Fruit fly (Drosophila melanogaster) whole organism, wandering third instar larva: ENCODE results near the gene RpL37A.

Experiments used
- Abd-B ChIP-seq: fragments of >200 bp; optimal IDR thresholded peaks from 2 replicates; lab custom pipeline; 2017; ENCODE audit warnings: missing biosample characterization, missing genetic modification characterization
- CG32264 ChIP-seq: fragments of 200-800 bp; sonication (Bioruptor generic); optimal IDR thresholded peaks from 2 replicates; lab custom pipeline; 2016; ENCODE audit warnings: missing biosample characterization, missing genetic modification characterization
- CG9705 ChIP-seq: fragments of 200-800 bp; sonication (Bioruptor generic); optimal IDR thresholded peaks from 2 replicates; lab custom pipeline; 2018; ENCODE audit warnings: missing biosample characterization, mild to moderate bottlenecking, missing genetic modification characterization
- CrebA ChIP-seq: fragments of 200-800 bp; sonication (Bioruptor generic); optimal IDR thresholded peaks from 2 replicates; lab custom pipeline; 2016; ENCODE audit warnings: missing biosample characterization, mild to moderate bottlenecking, missing genetic modification characterization, borderline replicate concordance
- Dfd ChIP-seq: fragments of >200 bp; optimal IDR thresholded peaks from 2 replicates; lab custom pipeline; 2017; ENCODE audit warnings: missing biosample characterization, missing genetic modification characterization
- Dif ChIP-seq: fragments of 200-275, 200-300 bp; sonication (Bioruptor generic); optimal IDR thresholded peaks from 2 replicates; lab custom pipeline; 2018; ENCODE audit warnings: missing biosample characterization, missing genetic modification characterization; ENCODE audit not compliant: partially characterized antibody
- GATAd ChIP-seq: sonication (Bioruptor generic); optimal IDR thresholded peaks from 2 replicates; lab custom pipeline; 2016; ENCODE audit warnings: missing biosample characterization, missing genetic modification characterization
- HLH106 ChIP-seq: fragments of 200-800 bp; optimal IDR thresholded peaks from 3 replicates; lab custom pipeline; 2019; ENCODE audit warnings: missing biosample characterization, mild to moderate bottlenecking, missing genetic modification characterization, moderate library complexity
- Hnf4 ChIP-seq: fragments of 200-800 bp; sonication (Bioruptor generic); optimal IDR thresholded peaks from 2 replicates; lab custom pipeline; 2016; ENCODE audit warnings: missing biosample characterization, mild to moderate bottlenecking, missing genetic modification characterization
- Hr78 ChIP-seq: fragments of >200 bp; optimal IDR thresholded peaks from 2 replicates; lab custom pipeline; 2017; ENCODE audit warnings: missing biosample characterization, missing genetic modification characterization
- Hr83 ChIP-seq: fragments of 200-300 bp; sonication (Bioruptor generic); optimal IDR thresholded peaks from 2 replicates; lab custom pipeline; 2016; ENCODE audit warnings: missing biosample characterization, mild to moderate bottlenecking, missing genetic modification characterization, moderate library complexity; ENCODE audit not compliant: poor library complexity, severe bottlenecking
- Jra ChIP-seq: sonication (Bioruptor generic); optimal IDR thresholded peaks from 2 replicates; lab custom pipeline; 2016; ENCODE audit warnings: missing biosample characterization, missing genetic modification characterization
- Mio ChIP-seq: sonication (Bioruptor generic); optimal IDR thresholded peaks from 2 replicates; lab custom pipeline; 2016; ENCODE audit warnings: missing biosample characterization, missing genetic modification characterization
- Myc ChIP-seq: fragments of >200 bp; optimal IDR thresholded peaks from 2 replicates; lab custom pipeline; 2017
- N ChIP-seq: fragments of >200 bp; optimal IDR thresholded peaks from 2 replicates; lab custom pipeline; 2018; ENCODE audit warnings: missing biosample characterization, missing external identifiers, missing genetic modification characterization
- OdsH ChIP-seq: fragments of 200-800 bp; sonication (Bioruptor generic); optimal IDR thresholded peaks from 2 replicates; lab custom pipeline; 2016; ENCODE audit warnings: missing biosample characterization, mild to moderate bottlenecking, missing genetic modification characterization
- Rel ChIP-seq, 2 experiments: fragments of 200-800 bp; sonication (Bioruptor generic) in 1 of 2; optimal IDR thresholded peaks; 2 replicates in 1 of 2; 3 replicates in 1 of 2; lab custom pipeline; 2016 to 2019; ENCODE audit warnings: mild to moderate bottlenecking in 2 of 2, missing biosample characterization in 2 of 2, missing genetic modification characterization in 2 of 2, moderate library complexity in 1 of 2
- Sp1 ChIP-seq: fragments of 200-800 bp; sonication (Bioruptor generic); optimal IDR thresholded peaks from 3 replicates; lab custom pipeline; 2019; ENCODE audit warnings: missing biosample characterization, mild to moderate bottlenecking, missing genetic modification characterization, moderate library complexity
- Vsx2 ChIP-seq: fragments of 200-300, 225-300 bp; sonication (Bioruptor generic); optimal IDR thresholded peaks from 2 replicates; lab custom pipeline; 2018; ENCODE audit warnings: missing biosample characterization, missing genetic modification characterization; ENCODE audit not compliant: partially characterized antibody
- br ChIP-seq: fragments of 200-800 bp; sonication (Bioruptor generic); optimal IDR thresholded peaks from 2 replicates; lab custom pipeline; 2016; ENCODE audit warnings: missing biosample characterization, missing genetic modification characterization
- brk ChIP-seq: fragments of 200-800 bp; sonication (Bioruptor generic); optimal IDR thresholded peaks from 2 replicates; lab custom pipeline; 2016; ENCODE audit warnings: missing biosample characterization, mild to moderate bottlenecking, missing genetic modification characterization
- dl ChIP-seq, 2 experiments: fragments of 175-275, 200-275 bp in 1 of 2; fragments of 200-275 bp in 1 of 2; sonication (Bioruptor generic); optimal IDR thresholded peaks; lab custom pipeline; 2018; ENCODE audit warnings: mild to moderate bottlenecking in 2 of 2, missing biosample characterization in 2 of 2, missing genetic modification characterization in 2 of 2, moderate library complexity in 2 of 2; ENCODE audit not compliant: partially characterized antibody in 2 of 2, insufficient read depth in 1 of 2
- dmrt93B ChIP-seq: fragments of 200-800 bp; sonication (Bioruptor generic); optimal IDR thresholded peaks from 2 replicates; lab custom pipeline; 2018; ENCODE audit warnings: missing biosample characterization, mild to moderate bottlenecking, missing genetic modification characterization
- dsf ChIP-seq: sonication (Bioruptor generic); optimal IDR thresholded peaks from 2 replicates; lab custom pipeline; 2016; ENCODE audit warnings: missing biosample characterization, missing genetic modification characterization, borderline replicate concordance
- ey ChIP-seq: fragments of 200-800 bp; sonication (Bioruptor generic); optimal IDR thresholded peaks from 2 replicates; lab custom pipeline; 2016; ENCODE audit warnings: missing biosample characterization, missing genetic modification characterization
- foxo ChIP-seq, 2 experiments: fragments of 200-800 bp; sonication (Bioruptor generic); optimal IDR thresholded peaks; 2 replicates in 1 of 2; 3 replicates in 1 of 2; lab custom pipeline; 2016 to 2017; ENCODE audit warnings: missing biosample characterization in 2 of 2, missing genetic modification characterization in 2 of 2
- fru ChIP-seq: fragments of 200-800 bp; sonication (Bioruptor generic); optimal IDR thresholded peaks from 3 replicates; lab custom pipeline; 2016; ENCODE audit warnings: missing biosample characterization, mild to moderate bottlenecking, missing genetic modification characterization
- h ChIP-seq: fragments of 200-800 bp; sonication (Bioruptor generic); optimal IDR thresholded peaks from 3 replicates; lab custom pipeline; 2016; ENCODE audit warnings: missing biosample characterization, mild to moderate bottlenecking, missing genetic modification characterization
- jim ChIP-seq: fragments of 175-275, 200-325 bp; sonication (Bioruptor generic); optimal IDR thresholded peaks from 2 replicates; lab custom pipeline; 2016; ENCODE audit warnings: missing biosample characterization, mild to moderate bottlenecking, missing genetic modification characterization
- lola ChIP-seq: fragments of >200 bp; optimal IDR thresholded peaks from 2 replicates; lab custom pipeline; 2017; ENCODE audit warnings: missing biosample characterization, missing genetic modification characterization
- pan ChIP-seq: fragments of >200 bp; optimal IDR thresholded peaks from 2 replicates; lab custom pipeline; 2017
- psq ChIP-seq: fragments of 200-800 bp; sonication (Bioruptor generic); optimal IDR thresholded peaks from 3 replicates; lab custom pipeline; 2017; ENCODE audit warnings: missing biosample characterization, mild to moderate bottlenecking, missing genetic modification characterization, moderate library complexity
- rgr ChIP-seq: fragments of 200-800 bp; sonication (Bioruptor generic); optimal IDR thresholded peaks from 3 replicates; lab custom pipeline; 2016; ENCODE audit warnings: missing biosample characterization, mild to moderate bottlenecking, missing genetic modification characterization
- sage ChIP-seq: fragments of 200-800 bp; sonication (Bioruptor generic); optimal IDR thresholded peaks from 2 replicates; lab custom pipeline; 2016; ENCODE audit warnings: missing biosample characterization, mild to moderate bottlenecking, missing genetic modification characterization
- sv ChIP-seq: fragments of 200-800 bp; sonication (Bioruptor generic); optimal IDR thresholded peaks from 3 replicates; lab custom pipeline; 2016; ENCODE audit warnings: missing biosample characterization, missing genetic modification characterization
- tai ChIP-seq: sonication (Bioruptor generic); optimal IDR thresholded peaks from 2 replicates; lab custom pipeline; 2016; ENCODE audit warnings: missing biosample characterization, missing genetic modification characterization
- usp ChIP-seq: fragments of >200 bp; optimal IDR thresholded peaks from 2 replicates; lab custom pipeline; 2017; ENCODE audit warnings: missing biosample characterization, missing genetic modification characterization
- woc ChIP-seq: sonication (Bioruptor generic); optimal IDR thresholded peaks from 2 replicates; lab custom pipeline; 2016; ENCODE audit warnings: missing biosample characterization, mild to moderate bottlenecking, missing genetic modification characterization

Gene RpL37A

dm6 chr2L:5044361-5044891 lies 26.3 kb upstream of the RpL37A start, which contains the start of gene CG31650:
CG31650 (minus strand) TSS chr2L:5044712.
- TF ChIP-seq fru (GFP tag; lab: Kevin White, UChicago): no peak
- no peak for TF ChIP-seq Hr78
- TF ChIP-seq rgr (GFP tag; lab: Kevin White, UChicago): no peak
- TF ChIP-seq usp (GFP tag; lab: Kevin White, UChicago): no peak
- no peak for TF ChIP-seq N (GFP tag; lab: Kevin White, UChicago)
- no peak for TF ChIP-seq brk (GFP tag; lab: Kevin White, UChicago)
- no peak for TF ChIP-seq Vsx2 (GFP tag; lab: Kevin White, UChicago)
- TF ChIP-seq GATAd (GFP tag; lab: Kevin White, UChicago): no peak
- TF ChIP-seq Sp1: no peak
- TF ChIP-seq HLH106 (tag; lab: Kevin White, UChicago): no peak
- no peak for TF ChIP-seq Dif (GFP tag; lab: Kevin White, UChicago)
- no peak for TF ChIP-seq CG9705
- no peak for TF ChIP-seq OdsH (GFP tag; lab: Kevin White, UChicago)
- no peak for TF ChIP-seq sv (GFP tag; lab: Kevin White, UChicago)
- TF ChIP-seq Hnf4: no peak
- TF ChIP-seq Hr83 (GFP tag; lab: Kevin White, UChicago): no peak
- TF ChIP-seq foxo (GFP tag; optimal IDR thresholded peaks at IDR 0.05; lab: Kevin White, UChicago): no peak
- TF ChIP-seq tai (GFP tag; lab: Kevin White, UChicago): no peak
- TF ChIP-seq Myc: no peak

dm6 chr2L:5044892-5045619 lies 25.7 kb upstream of the RpL37A start:
- TF ChIP-seq lola (GFP tag; lab: Kevin White, UChicago) (no peak), sage (GFP tag; lab: Kevin White, UChicago) (no peak), CG32264 (GFP tag; lab: Kevin White, UChicago) (no peak), N (GFP tag; lab: Kevin White, UChicago) (no peak), woc (GFP tag; lab: Kevin White, UChicago) (no peak), usp (GFP tag; lab: Kevin White, UChicago) (no peak), CrebA (GFP tag; lab: Kevin White, UChicago) (no peak), Dif (GFP tag; lab: Kevin White, UChicago) (no peak), br (peak; percentile 52), pan (lab: Kevin White, UChicago) (no peak), Myc (no peak), Vsx2 (GFP tag; lab: Kevin White, UChicago) (peak; percentile 33), HLH106 (tag; lab: Kevin White, UChicago) (peak; percentile 28), Abd-B (GFP tag; lab: Kevin White, UChicago) (no peak), dl (GFP tag; optimal IDR thresholded peaks at IDR 0.05; lab: Kevin White, UChicago; ENCODE audit: insufficient read depth in 1 of 2, partially characterized antibody in 2 of 2) (no peak), Sp1 (peak; percentile 11), fru (GFP tag; lab: Kevin White, UChicago) (no peak), Rel (GFP tag; optimal IDR thresholded peaks at IDR 0.05; lab: Kevin White, UChicago) (no peak), Rel (tag; optimal IDR thresholded peaks at IDR 0.05; lab: Kevin White, UChicago) (no peak), psq (GFP tag; lab: Kevin White, UChicago) (no peak), GATAd (GFP tag; lab: Kevin White, UChicago) (no peak), Hr78 (no peak), dsf (no peak), ey (GFP tag; lab: Kevin White, UChicago) (peak; percentile 44), dmrt93B (GFP tag; lab: Kevin White, UChicago) (no peak), CG9705 (no peak), Hr83 (GFP tag; lab: Kevin White, UChicago) (peak; percentile 3), tai (GFP tag; lab: Kevin White, UChicago) (no peak), Dfd (GFP tag; lab: Kevin White, UChicago) (no peak), Jra (no peak), OdsH (GFP tag; lab: Kevin White, UChicago) (peak; percentile 18), jim (GFP tag; lab: Kevin White, UChicago) (no peak), Mio (GFP tag; lab: Kevin White, UChicago) (no peak), rgr (GFP tag; lab: Kevin White, UChicago) (peak; percentile 42), foxo (GFP tag; optimal IDR thresholded peaks at IDR 0.05; lab: Kevin White, UChicago) (peak in 1 of 2 experiments; percentile 43), sv (GFP tag; lab: Kevin White, UChicago) (peak; percentile 31), brk (GFP tag; lab: Kevin White, UChicago) (no peak), h (GFP tag; lab: Kevin White, UChicago) (peak; percentile 55), Hnf4 (peak; percentile 15)
